Fruit fly (Drosophila melanogaster): ENCODE measurements around the gene CG7582.

Gene CG7582

DNA sequence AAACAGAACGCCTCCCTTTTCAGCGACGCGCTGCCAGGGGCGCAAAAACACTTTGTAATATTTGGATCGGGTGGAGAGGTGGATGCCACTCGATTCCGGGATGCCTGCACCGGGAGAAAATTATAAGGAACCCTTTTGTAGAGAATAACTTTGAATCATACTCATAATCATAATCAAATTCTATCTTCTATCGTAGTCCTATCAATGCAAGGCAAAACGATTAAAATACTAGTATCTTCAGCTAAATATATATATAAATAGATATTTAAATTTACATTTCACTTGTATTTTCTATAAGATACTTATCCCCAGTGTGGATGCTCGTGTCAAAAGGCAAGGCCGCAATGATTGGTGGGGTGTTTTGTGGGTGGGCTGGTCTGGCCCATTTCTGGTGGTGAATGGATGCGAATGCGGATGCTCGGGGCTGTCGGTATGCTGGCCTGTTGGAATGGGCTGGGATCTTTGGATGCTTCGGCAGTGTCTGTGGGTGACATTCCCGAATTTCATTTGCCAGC lies 23.8 kb upstream of the CG7582 start:
- TF ChIP-seq CG8478 (optimal IDR thresholded peaks at IDR 0.05) (no peak), CTCF (optimal IDR thresholded peaks at IDR 0.05) (no peak)

DNA sequence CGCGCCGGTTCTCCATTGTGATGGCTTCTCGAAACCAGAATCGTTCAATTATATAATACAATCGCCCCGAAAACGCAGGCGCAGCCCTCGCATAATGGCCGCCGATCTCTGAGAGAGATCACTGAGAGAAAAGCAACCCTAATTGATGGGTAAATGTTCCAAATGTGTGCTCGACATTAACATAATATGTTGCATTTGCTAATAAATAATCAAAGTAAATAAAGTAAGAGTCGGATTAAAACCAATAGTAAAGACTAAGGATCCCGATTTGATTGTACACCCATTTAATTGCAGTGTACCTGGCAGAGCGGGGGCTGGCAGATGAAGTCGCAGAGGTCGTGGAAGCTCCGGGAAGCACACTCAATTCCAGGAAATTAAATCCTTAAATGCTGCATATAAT lies 22.5 kb upstream of the CG7582 start:
- TF ChIP-seq CG8478 (optimal IDR thresholded peaks at IDR 0.05), result no peak
- no peak for TF ChIP-seq CTCF (optimal IDR thresholded peaks at IDR 0.05)

dm6 chr3R:29701739-29702138 lies 19.7 kb upstream of the CG7582 start:
- TF ChIP-seq CTCF (optimal IDR thresholded peaks at IDR 0.05) (no peak), CG8478 (optimal IDR thresholded peaks at IDR 0.05) (no peak)

dm6 chr3R:29699220-29699619 lies 17.1 kb upstream of the CG7582 start:
- TF ChIP-seq CG8478 (optimal IDR thresholded peaks at IDR 0.05) (no peak), CTCF (optimal IDR thresholded peaks at IDR 0.05) (no peak)

DNA sequence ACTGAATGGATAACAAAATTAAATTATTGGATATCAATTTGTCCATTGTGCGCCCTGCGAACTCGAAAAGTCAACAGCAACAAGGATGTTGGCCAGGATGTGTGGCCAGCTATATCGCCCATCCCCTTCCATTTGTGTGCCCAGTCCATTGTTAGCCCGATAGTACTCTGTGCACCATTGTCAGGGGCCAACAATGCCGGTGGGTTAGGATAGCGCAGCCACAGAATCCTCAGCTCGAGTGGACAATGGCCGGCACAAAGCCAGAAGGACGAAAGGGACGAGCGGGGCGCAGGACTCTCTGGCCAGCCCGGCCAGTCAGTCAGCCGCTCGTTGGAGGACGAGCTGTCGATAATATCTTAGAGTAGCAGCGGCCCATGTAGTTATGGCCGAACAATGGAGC lies 15.8 kb upstream of the CG7582 start:
- no peak for TF ChIP-seq CTCF (optimal IDR thresholded peaks at IDR 0.05)
- TF ChIP-seq CG8478 (optimal IDR thresholded peaks at IDR 0.05), result no peak

DNA sequence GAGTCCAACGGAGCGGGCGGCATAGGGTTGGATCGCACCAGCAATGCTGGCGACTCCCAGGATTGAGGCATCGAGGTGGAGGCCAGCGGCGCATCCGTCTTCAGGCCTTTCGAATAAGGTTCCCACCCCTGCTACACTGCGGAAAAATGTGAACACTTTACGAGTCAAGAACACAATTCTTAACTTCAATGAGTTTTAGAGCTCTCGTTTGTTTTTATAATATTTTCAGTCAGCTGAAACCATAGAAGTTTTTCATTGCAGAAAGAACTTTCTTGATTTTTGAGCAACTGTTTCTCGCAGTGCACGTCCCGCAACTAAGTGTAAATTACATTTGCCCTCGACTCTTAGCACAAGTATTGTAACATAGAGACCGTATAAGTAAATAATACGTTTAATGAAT lies 14.3 kb upstream of the CG7582 start:
- no peak for TF ChIP-seq CTCF (optimal IDR thresholded peaks at IDR 0.05)
- TF ChIP-seq CG8478 (optimal IDR thresholded peaks at IDR 0.05), result no peak

DNA sequence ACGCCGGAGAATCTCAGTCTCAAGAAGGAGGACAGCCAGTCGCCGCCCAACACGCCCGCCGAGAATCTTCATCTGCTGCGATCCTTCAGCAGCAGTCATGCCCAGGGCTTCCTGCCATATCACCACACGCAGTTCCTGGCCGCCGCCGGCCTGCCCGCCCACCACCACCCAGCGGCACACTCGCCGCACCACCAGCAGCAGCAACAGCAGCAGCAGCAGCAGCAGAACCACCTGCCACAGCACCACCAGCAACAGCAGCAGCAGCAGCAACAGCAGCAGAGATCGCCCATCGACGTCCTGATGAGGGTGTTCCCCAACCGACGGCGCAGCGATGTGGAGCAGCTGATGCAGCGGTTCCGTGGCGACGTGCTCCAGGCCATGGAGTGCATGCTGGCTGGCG lies 13.7 kb upstream of the CG7582 start:
- TF ChIP-seq CG8478 (optimal IDR thresholded peaks at IDR 0.05), result no peak
- no peak for TF ChIP-seq CTCF (optimal IDR thresholded peaks at IDR 0.05)

DNA sequence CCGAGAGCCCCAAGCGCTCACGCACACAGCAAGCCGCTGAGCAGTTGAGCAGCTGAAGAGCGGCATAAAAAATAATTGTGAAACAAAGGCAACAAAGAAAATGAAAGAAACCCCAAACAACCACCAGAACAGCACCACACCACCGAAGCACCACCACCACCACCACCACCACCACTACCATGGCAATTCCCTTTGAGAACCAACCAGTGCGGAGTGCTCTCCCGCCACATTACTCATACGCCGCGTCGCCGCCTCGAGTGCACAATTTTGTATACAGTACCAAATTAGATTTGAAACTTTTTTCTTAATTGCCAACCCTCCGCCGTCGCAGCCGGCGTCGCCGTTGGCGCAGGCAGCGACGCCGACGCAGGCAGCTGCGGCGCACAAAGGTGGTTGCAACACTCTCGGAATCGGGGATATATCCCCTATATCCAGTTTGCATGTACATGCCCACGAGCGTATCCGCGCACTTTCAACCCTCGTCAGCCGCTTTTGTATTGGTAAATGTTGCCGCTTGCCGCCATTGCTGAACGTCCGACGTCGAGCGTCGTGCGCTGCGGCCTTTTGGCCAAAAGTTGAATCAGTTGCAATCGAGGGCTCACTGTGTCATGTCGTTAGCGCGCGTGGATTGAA lies 10.0 kb upstream of the CG7582 start, which contains the start of gene dmrt99B:
dmrt99B (plus strand) TSS at position 583 of the 633 bp plus-strand sequence.
- no peak for TF ChIP-seq CTCF (optimal IDR thresholded peaks at IDR 0.05)
- TF ChIP-seq CG8478 (optimal IDR thresholded peaks at IDR 0.05), result no peak

- TF ChIP-seq CG8478 (optimal IDR thresholded peaks at IDR 0.05) (no peak), CTCF (optimal IDR thresholded peaks at IDR 0.05) (no peak)
These were observed 9.0 kb upstream of the CG7582 start for dm6 chr3R:29690960-29691527.

dm6 chr3R:29690539-29690852 lies 8.4 kb upstream of the CG7582 start:
- no peak for TF ChIP-seq CTCF (optimal IDR thresholded peaks at IDR 0.05)
- no peak for TF ChIP-seq CG8478 (optimal IDR thresholded peaks at IDR 0.05)

- TF ChIP-seq CTCF (optimal IDR thresholded peaks at IDR 0.05), result no peak
These were observed 7.9 kb upstream of the CG7582 start for dm6 chr3R:29689833-29690538.

dm6 chr3R:29689211-29689610 lies 7.1 kb upstream of the CG7582 start, which contains the start of gene Obp99c:
Obp99c (minus strand) TSS chr3R:29689311.
- no peak for TF ChIP-seq CTCF (optimal IDR thresholded peaks at IDR 0.05)
- TF ChIP-seq CG8478 (optimal IDR thresholded peaks at IDR 0.05), result no peak

DNA sequence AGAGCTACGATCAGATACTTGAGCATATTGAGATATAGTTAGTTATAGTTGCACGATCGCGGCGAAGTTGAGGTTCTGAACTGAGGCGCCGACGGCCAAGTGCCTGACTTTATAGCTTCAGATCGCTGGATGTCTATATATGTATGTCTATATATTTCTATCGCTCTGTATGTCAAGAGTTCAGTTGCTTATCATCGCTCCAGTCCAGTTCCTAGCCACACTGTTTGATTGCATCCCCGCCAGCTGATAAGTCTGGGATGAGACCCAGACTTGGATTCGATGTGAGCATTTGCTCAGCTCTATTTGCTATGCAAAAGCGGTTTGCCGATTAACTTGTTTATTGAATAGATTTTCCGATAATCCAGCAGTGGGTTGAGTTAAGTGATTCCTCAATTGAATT lies 4.6 kb upstream of the CG7582 start:
- TF ChIP-seq CG8478 (optimal IDR thresholded peaks at IDR 0.05), result no peak

- no peak for TF ChIP-seq CTCF (optimal IDR thresholded peaks at IDR 0.05)
These were observed 837 bp downstream of the CG7582 start for dm6 chr3R:29681241-29681640.

DNA sequence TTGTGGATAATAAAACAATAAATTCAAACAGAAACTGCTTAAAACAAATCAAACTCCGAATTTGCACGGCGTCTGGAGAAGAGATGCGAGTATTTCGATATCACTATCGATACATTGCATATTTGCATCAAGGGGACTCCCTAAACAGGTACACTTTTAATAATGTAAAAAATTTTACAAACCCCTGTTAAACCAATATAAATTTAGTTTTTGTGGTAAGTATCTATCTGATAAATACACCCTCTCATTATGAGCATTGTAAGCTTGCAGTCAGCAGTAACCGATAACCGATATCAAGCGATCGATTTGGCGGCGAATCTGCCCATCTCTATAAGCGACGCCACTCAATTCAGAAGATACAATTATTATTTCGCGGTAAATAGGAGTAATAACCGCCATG lies 6.7 kb downstream of the CG7582 start, which contains the start of the genes Bub3 and Cap-D2:
Bub3 (minus strand) TSS at position 89 of the 400 bp plus-strand sequence.
Cap-D2 (plus strand) TSS at position 319 of the 400 bp plus-strand sequence.
- TF ChIP-seq CTCF (optimal IDR thresholded peaks at IDR 0.05), result no peak
- no peak for TF ChIP-seq CG8478 (optimal IDR thresholded peaks at IDR 0.05)

DNA sequence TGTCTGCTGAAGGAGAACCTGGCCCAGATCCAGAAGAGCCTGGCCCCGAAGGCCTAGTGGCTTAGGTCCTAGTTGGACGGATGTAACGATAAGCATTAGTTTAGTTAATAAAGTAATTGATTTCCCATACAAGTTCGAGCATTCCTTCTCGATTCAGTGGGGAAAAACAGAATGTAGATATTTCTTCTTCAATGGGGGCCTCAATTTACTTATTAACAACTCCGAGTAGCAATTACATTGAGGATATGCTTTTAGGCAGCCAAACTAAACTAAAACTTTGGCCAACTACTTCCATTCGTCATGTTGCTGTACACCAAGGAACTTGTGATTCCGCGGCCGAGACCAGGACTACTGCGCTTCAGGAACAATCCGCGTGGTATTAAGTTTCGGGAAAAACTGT lies 9.9 kb downstream of the CG7582 start, which contains the start of gene ppk19:
ppk19 (plus strand) TSS at position 301 of the 400 bp plus-strand sequence.
- TF ChIP-seq CG8478 (optimal IDR thresholded peaks at IDR 0.05) (no peak), CTCF (optimal IDR thresholded peaks at IDR 0.05) (no peak)
